Fruit fly (Drosophila melanogaster) whole organism, adult: Measurements from ENCODE around the gene CG33639.

Experiments used
- CG7101 ChIP-seq: fragments of 200-800 bp; sonication (Bioruptor generic); optimal IDR thresholded peaks from 2 replicates; lab custom pipeline; 2018; ENCODE audit warnings: missing biosample characterization, mild to moderate bottlenecking, missing genetic modification characterization, moderate library complexity
- Crg-1 ChIP-seq: fragments of 200-800 bp; sonication (Bioruptor generic); optimal IDR thresholded peaks from 2 replicates; lab custom pipeline; 2016; ENCODE audit warnings: missing biosample characterization, missing genetic modification characterization
- cic ChIP-seq: fragments of 200-800 bp; sonication (Bioruptor generic); optimal IDR thresholded peaks from 2 replicates; lab custom pipeline; 2017; ENCODE audit warnings: missing biosample characterization, mild to moderate bottlenecking, missing genetic modification characterization, moderate library complexity

dm6 chrX:18254465-18254864 is 28.6 kb upstream of the CG33639 start:
- TF ChIP-seq cic (GFP tag; lab: Kevin White, UChicago), result no peak
- no peak for TF ChIP-seq CG7101
- TF ChIP-seq Crg-1, result no peak
